Fruit fly (Drosophila melanogaster) whole organism, embryonic: Measurements from ENCODE around the gene CG9270.

Experiments used
- ATbp ChIP-seq: fragments of 200-800 bp; sonication (Bioruptor generic); optimal IDR thresholded peaks from 2 replicates; lab custom pipeline; 2017; ENCODE audit warnings: missing biosample characterization, mild to moderate bottlenecking, missing genetic modification characterization, missing genetic modification reagents
- Abd-B ChIP-seq: fragments of 200-800 bp; sonication (Bioruptor generic); optimal IDR thresholded peaks from 2 replicates; lab custom pipeline; 2018; ENCODE audit warnings: missing biosample characterization, mild to moderate bottlenecking, missing genetic modification characterization, moderate library complexity
- Aef1 ChIP-seq: fragments of 200-800 bp; sonication (Bioruptor generic); IDR thresholded peaks from 3 replicates; pipeline ENCODE4 v1.3.6; 2022; ENCODE audit warnings: missing biosample characterization, missing genetic modification characterization
- Awh ChIP-seq: fragments of 200-800 bp; sonication (Bioruptor generic); IDR thresholded peaks from 2 replicates; pipeline ENCODE4, ENCODE4 v1.3.6; 2022; ENCODE audit warnings: missing biosample characterization, missing genetic modification characterization
- B-H2 ChIP-seq: fragments of 200-800 bp; sonication (Bioruptor generic); optimal IDR thresholded peaks from 2 replicates; lab custom pipeline; 2018; ENCODE audit warnings: missing biosample characterization, mild to moderate bottlenecking, missing genetic modification characterization
- CG10462 ChIP-seq: fragments of 200-800 bp; sonication (Bioruptor generic); optimal IDR thresholded peaks from 2 replicates; lab custom pipeline; 2016; ENCODE audit warnings: missing biosample characterization, missing genetic modification characterization
- CG10565 ChIP-seq: fragments of 200-800 bp; sonication (Bioruptor generic); optimal IDR thresholded peaks from 3 replicates; lab custom pipeline; 2016; ENCODE audit warnings: missing biosample characterization, mild to moderate bottlenecking, missing genetic modification characterization
- CG11560 ChIP-seq: fragments of 200-800 bp; sonication (Bioruptor generic); IDR thresholded peaks from 3 replicates; pipeline ENCODE4 v1.3.6; 2022; ENCODE audit warnings: missing biosample characterization, missing genetic modification characterization
- CG1233 ChIP-seq: fragments of 200-800 bp; sonication (Bioruptor generic); optimal IDR thresholded peaks from 4 replicates; lab custom pipeline; 2018; ENCODE audit warnings: missing biosample characterization, mild to moderate bottlenecking, missing genetic modification characterization
- CG13123 ChIP-seq: fragments of 200-800 bp; sonication (Bioruptor generic); optimal IDR thresholded peaks from 2 replicates; lab custom pipeline; 2016; ENCODE audit warnings: missing biosample characterization, missing genetic modification characterization
- CG14667 ChIP-seq: fragments of 200-800 bp; sonication (Bioruptor generic); IDR thresholded peaks from 2 replicates; pipeline ENCODE4 v1.3.6; 2022; ENCODE audit warnings: missing biosample characterization, missing genetic modification characterization
- CG15269 ChIP-seq: fragments of 200-800 bp; sonication (Bioruptor generic); optimal IDR thresholded peaks from 2 replicates; lab custom pipeline; 2018; ENCODE audit warnings: missing biosample characterization, mild to moderate bottlenecking, missing genetic modification characterization, moderate library complexity
- CG1529 ChIP-seq: fragments of 200-800 bp; sonication (Bioruptor generic); optimal IDR thresholded peaks from 3 replicates; lab custom pipeline; 2018; ENCODE audit warnings: missing biosample characterization, missing genetic modification characterization
- CG16779 ChIP-seq: fragments of 200-800 bp; sonication (Bioruptor generic); IDR thresholded peaks from 2 replicates; pipeline ENCODE4 v1.3.6; 2022; ENCODE audit warnings: missing biosample characterization, missing genetic modification characterization
- CG17568 ChIP-seq: fragments of 200-800 bp; sonication (Bioruptor generic); optimal IDR thresholded peaks from 2 replicates; lab custom pipeline; 2018; ENCODE audit warnings: missing biosample characterization, mild to moderate bottlenecking, missing genetic modification characterization, moderate library complexity
- CG1832 ChIP-seq: fragments of 200-800 bp; sonication (Bioruptor generic); optimal IDR thresholded peaks from 2 replicates; lab custom pipeline; 2017; ENCODE audit warnings: missing biosample characterization, mild to moderate bottlenecking, missing genetic modification characterization, inconsistent platforms
- CG2116 ChIP-seq: fragments of 200-800 bp; sonication (Bioruptor generic); optimal IDR thresholded peaks from 3 replicates; lab custom pipeline; 2018; ENCODE audit warnings: missing biosample characterization, mild to moderate bottlenecking, missing genetic modification characterization
- CG30020 ChIP-seq: fragments of 200-800 bp; optimal IDR thresholded peaks from 2 replicates; lab custom pipeline; 2019; ENCODE audit warnings: missing biosample characterization, mild to moderate bottlenecking, missing genetic modification characterization, moderate library complexity
- CG32767 ChIP-seq: fragments of 200-800 bp; sonication (Bioruptor generic); IDR thresholded peaks from 2 replicates; pipeline ENCODE4 v1.3.6; 2022; ENCODE audit warnings: missing biosample characterization, missing genetic modification characterization
- CG4328 ChIP-seq: fragments of 200-800 bp; sonication (Bioruptor generic); optimal IDR thresholded peaks from 3 replicates; lab custom pipeline; 2017; ENCODE audit warnings: missing biosample characterization, missing genetic modification reagents, missing genetic modification characterization
- CG5245 ChIP-seq: fragments of 200-800 bp; sonication (Bioruptor generic); optimal IDR thresholded peaks from 3 replicates; lab custom pipeline; 2016; ENCODE audit warnings: missing biosample characterization, missing genetic modification characterization
- CG6813 ChIP-seq: fragments of 200-800 bp; sonication (Bioruptor generic); optimal IDR thresholded peaks from 2 replicates; lab custom pipeline; 2017; ENCODE audit warnings: missing biosample characterization, missing genetic modification characterization, mild to moderate bottlenecking, moderate library complexity, missing genetic modification reagents
- CG7839 ChIP-seq: fragments of 200-800 bp; sonication (Bioruptor generic); optimal IDR thresholded peaks from 3 replicates; lab custom pipeline; 2018; ENCODE audit warnings: missing biosample characterization, mild to moderate bottlenecking, missing genetic modification characterization, moderate library complexity
- CG8388 ChIP-seq: fragments of 200-800 bp; sonication (Bioruptor generic); optimal IDR thresholded peaks from 2 replicates; lab custom pipeline; 2019; ENCODE audit warnings: missing biosample characterization, mild to moderate bottlenecking, missing genetic modification characterization, moderate library complexity
- CG9817 ChIP-seq: fragments of 200-800 bp; sonication (Bioruptor generic); optimal IDR thresholded peaks from 2 replicates; lab custom pipeline; 2018; ENCODE audit warnings: missing biosample characterization, mild to moderate bottlenecking, missing genetic modification characterization, moderate library complexity
- E2f2 ChIP-seq: fragments of 200-800 bp; sonication (Bioruptor generic); IDR thresholded peaks from 2 replicates; pipeline ENCODE4 v1.3.6; 2022; ENCODE audit warnings: missing biosample characterization, missing genetic modification characterization
- HmgZ ChIP-seq: fragments of 200-800 bp; sonication (Bioruptor generic); optimal IDR thresholded peaks from 2 replicates; lab custom pipeline; 2018; ENCODE audit warnings: missing biosample characterization, mild to moderate bottlenecking, missing genetic modification characterization
- NC2β ChIP-seq: fragments of 200-800 bp; sonication (Bioruptor generic); optimal IDR thresholded peaks from 2 replicates; lab custom pipeline; 2016; ENCODE audit warnings: missing biosample characterization, missing genetic modification characterization
- Nf-YC ChIP-seq: fragments of 200-800 bp; optimal IDR thresholded peaks from 3 replicates; lab custom pipeline; 2019; ENCODE audit warnings: missing biosample characterization, mild to moderate bottlenecking, missing genetic modification characterization, moderate library complexity
- PHDP ChIP-seq: fragments of 200-800 bp; sonication (Bioruptor generic); optimal IDR thresholded peaks from 3 replicates; lab custom pipeline; 2018; ENCODE audit warnings: missing biosample characterization, mild to moderate bottlenecking, missing genetic modification characterization, moderate library complexity
- Sry-δ ChIP-seq: fragments of 200-800 bp; sonication (Bioruptor generic); optimal IDR thresholded peaks from 2 replicates; lab custom pipeline; 2016; ENCODE audit warnings: missing biosample characterization, missing genetic modification characterization
- Usf ChIP-seq: fragments of 200-800 bp; sonication (Bioruptor generic); optimal IDR thresholded peaks from 2 replicates; lab custom pipeline; 2017; ENCODE audit warnings: missing genotype, missing biosample characterization, missing genetic modification characterization
- abd-A ChIP-seq: fragments of 200-800 bp; sonication (Bioruptor generic); optimal IDR thresholded peaks from 3 replicates; lab custom pipeline; 2019; ENCODE audit warnings: missing biosample characterization, mild to moderate bottlenecking, missing genetic modification characterization, moderate library complexity
- ac ChIP-seq: fragments of 200-800 bp; sonication (Bioruptor generic); optimal IDR thresholded peaks from 3 replicates; lab custom pipeline; 2017; ENCODE audit warnings: missing biosample characterization, mild to moderate bottlenecking, missing genetic modification characterization
- cg ChIP-seq: fragments of 200-800 bp; sonication (Bioruptor generic); optimal IDR thresholded peaks from 3 replicates; lab custom pipeline; 2019; ENCODE audit warnings: missing biosample characterization, mild to moderate bottlenecking, missing genetic modification characterization, moderate library complexity
- exex ChIP-seq: fragments of 200-800 bp; sonication (Bioruptor generic); optimal IDR thresholded peaks from 4 replicates; lab custom pipeline; 2018; ENCODE audit warnings: missing biosample characterization, mild to moderate bottlenecking, missing genetic modification characterization, moderate library complexity
- gce ChIP-seq: fragments of 200-800 bp; sonication (Bioruptor generic); IDR thresholded peaks from 3 replicates; pipeline ENCODE4 v1.3.6; 2022; ENCODE audit warnings: missing biosample characterization, missing genetic modification characterization
- gsb-n ChIP-seq: fragments of 200-800 bp; sonication (Bioruptor generic); optimal IDR thresholded peaks from 3 replicates; lab custom pipeline; 2018; ENCODE audit warnings: missing biosample characterization, mild to moderate bottlenecking, missing genetic modification characterization
- gt ChIP-seq: fragments of 200-800 bp; sonication (Bioruptor generic); IDR thresholded peaks from 2 replicates; pipeline ENCODE4 v1.3.6; 2022; ENCODE audit warnings: missing biosample characterization, missing genetic modification characterization
- ind ChIP-seq: fragments of 200-800 bp; sonication (Bioruptor generic); optimal IDR thresholded peaks from 3 replicates; lab custom pipeline; 2016; ENCODE audit warnings: missing biosample characterization, missing genetic modification characterization
- kah ChIP-seq: fragments of 200-800 bp; sonication (Bioruptor generic); optimal IDR thresholded peaks from 2 replicates; lab custom pipeline; 2018; ENCODE audit warnings: missing biosample characterization, mild to moderate bottlenecking, missing genetic modification characterization
- mirr ChIP-seq: fragments of 200-800 bp; sonication (Bioruptor generic); optimal IDR thresholded peaks from 3 replicates; lab custom pipeline; 2018; ENCODE audit warnings: missing biosample characterization, mild to moderate bottlenecking, missing genetic modification characterization
- mld ChIP-seq: fragments of 200-800 bp; sonication (Bioruptor generic); IDR thresholded peaks from 3 replicates; pipeline ENCODE4 v1.3.6; 2022; ENCODE audit warnings: missing biosample characterization, missing genetic modification characterization; ENCODE audit not compliant: partially characterized antibody
- pnt ChIP-seq: fragments of 200-800 bp; sonication (Bioruptor generic); optimal IDR thresholded peaks from 3 replicates; lab custom pipeline; 2016; ENCODE audit warnings: missing biosample characterization, missing genetic modification characterization
- prd ChIP-seq, 3 experiments: fragments of >200 bp in 2 of 3; fragments of 200-800 bp in 1 of 3; sonication (Bioruptor generic) in 1 of 3; optimal IDR thresholded peaks in 2 of 3; IDR thresholded peaks in 1 of 3; 2 replicates in 2 of 3; 3 replicates in 1 of 3; pipeline versions ENCODE4 v1.3.6 to Lab custom; 2017 to 2022; ENCODE audit warnings: missing biosample characterization in 1 of 3, missing genetic modification characterization in 1 of 3
- ro ChIP-seq: fragments of 200-800 bp; sonication (Bioruptor generic); IDR thresholded peaks from 2 replicates; pipeline ENCODE4 v1.3.6; 2022; ENCODE audit warnings: missing biosample characterization, missing genetic modification characterization
- twi ChIP-seq: fragments of 200-800 bp; optimal IDR thresholded peaks from 2 replicates; lab custom pipeline; 2019; ENCODE audit warnings: missing biosample characterization, mild to moderate bottlenecking, missing genetic modification characterization, moderate library complexity
- vnd ChIP-seq: fragments of 200-800 bp; sonication (Bioruptor generic); IDR thresholded peaks from 3 replicates; pipeline ENCODE4 v1.3.6; 2022; ENCODE audit warnings: missing biosample characterization, missing genetic modification characterization; ENCODE audit not compliant: partially characterized antibody
- zfh1 ChIP-seq: fragments of 200-800 bp; sonication (Bioruptor generic); IDR thresholded peaks from 3 replicates; pipeline ENCODE4 v1.3.6; 2022; ENCODE audit warnings: missing biosample characterization, missing genetic modification characterization

CG9270 gene

DNA sequence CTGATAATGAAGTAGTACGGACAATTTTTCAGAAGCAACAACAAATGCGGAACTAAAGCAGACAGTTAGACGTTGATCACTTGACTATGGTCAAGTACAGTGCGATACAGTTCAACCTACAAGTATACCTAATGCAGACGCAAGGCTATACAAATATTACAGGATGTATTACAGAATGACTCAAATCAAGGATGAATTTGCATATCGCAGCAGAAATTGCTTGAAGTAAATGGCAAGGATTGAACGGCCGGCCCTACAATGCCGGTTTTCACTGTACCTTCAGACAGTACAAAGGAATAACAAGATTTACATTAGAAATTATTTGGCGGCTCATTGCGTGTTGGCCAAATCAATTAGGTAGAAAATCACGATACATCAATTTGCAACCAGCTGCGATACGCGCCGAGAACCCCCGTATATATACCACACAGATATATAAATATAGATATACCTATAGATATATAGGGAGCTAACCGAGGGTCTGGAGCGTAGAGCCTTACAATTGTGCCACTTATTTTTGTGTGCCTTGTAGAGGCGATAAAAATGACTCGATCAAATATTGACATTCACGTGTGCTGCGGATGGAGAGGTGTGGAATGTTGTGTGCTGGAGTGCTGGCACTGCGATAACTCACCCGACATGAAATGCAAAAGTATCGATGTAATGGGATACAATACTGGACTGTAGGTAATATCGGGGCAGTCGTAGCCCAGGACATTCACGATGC, 52.4 kb downstream of the CG9270 start (continued):
- TF ChIP-seq CG11560 (tag; lab: Robert Waterston, UW) = peak; percentile 62; the same call in 1 of the 3 replicates
- TF ChIP-seq ac (GFP tag; lab: Kevin White, UChicago) = no peak
- peak; percentile 45 for TF ChIP-seq ATbp (GFP tag; lab: Kevin White, UChicago)
- no peak for TF ChIP-seq CG14667
- no peak for TF ChIP-seq prd (optimal IDR thresholded peaks at IDR 0.05; lab: Kevin White, UChicago)
- TF ChIP-seq prd (GFP tag; IDR thresholded peaks at IDR 0.05; lab: Robert Waterston, UW) = peak; percentile 74
- peak; percentile 32; the same call in 1 of the 2 replicates for TF ChIP-seq Awh (GFP tag; lab: Robert Waterston, UW)
- no peak for TF ChIP-seq gt (GFP tag; lab: Robert Waterston, UW)
- TF ChIP-seq CG10565 = no peak
- no peak for TF ChIP-seq cg (GFP tag; lab: Kevin White, UChicago)
- no peak for TF ChIP-seq Nf-YC (tag; lab: Kevin White, UChicago)
- peak; percentile 26 for TF ChIP-seq exex (tag; lab: Kevin White, UChicago)
- TF ChIP-seq CG1832 (GFP tag; lab: Kevin White, UChicago) = no peak
- no peak for TF ChIP-seq abd-A (tag; lab: Kevin White, UChicago)
- TF ChIP-seq E2f2 (GFP tag; lab: Robert Waterston, UW) = 0 out of 2 replicates have a peak, but pooled peaks have one; percentile 29
- no peak for TF ChIP-seq CG5245 (GFP tag; lab: Kevin White, UChicago)
- peak; percentile 18 for TF ChIP-seq CG8388 (GFP tag; lab: Kevin White, UChicago)
- peak; percentile 61; the same call in 1 of the 2 replicates for TF ChIP-seq CG16779 (GFP tag; lab: Robert Waterston, UW)
- no peak for TF ChIP-seq CG4328 (GFP tag; lab: Kevin White, UChicago)
- TF ChIP-seq twi (tag; lab: Kevin White, UChicago) = no peak
- no peak for TF ChIP-seq mld (GFP tag; lab: Robert Waterston, UW)
- TF ChIP-seq CG6813 (GFP tag; lab: Kevin White, UChicago) = peak; percentile 23
- no peak for TF ChIP-seq CG2116 (GFP tag; lab: Kevin White, UChicago)
- no peak for TF ChIP-seq vnd (GFP tag; lab: Robert Waterston, UW)
- TF ChIP-seq NC2β (GFP tag; lab: Kevin White, UChicago) = no peak
- no peak for TF ChIP-seq Abd-B
- TF ChIP-seq CG13123 (GFP tag; lab: Kevin White, UChicago) = no peak
- peak; percentile 20 for TF ChIP-seq Sry-δ (GFP tag; lab: Kevin White, UChicago)
- 0 out of 2 replicates have a peak, but pooled peaks have one; percentile 12 for TF ChIP-seq ro
- no peak for TF ChIP-seq Usf
- peak; percentile 65 for TF ChIP-seq CG7839 (tag; lab: Kevin White, UChicago)
- no peak for TF ChIP-seq gce (GFP tag; lab: Robert Waterston, UW)
- no peak for TF ChIP-seq CG17568 (GFP tag; lab: Kevin White, UChicago)
- TF ChIP-seq CG30020 (tag; lab: Kevin White, UChicago) = no peak
- TF ChIP-seq ind (GFP tag; lab: Kevin White, UChicago) = peak; percentile 63
- no peak for TF ChIP-seq kah (GFP tag; lab: Kevin White, UChicago)
- TF ChIP-seq B-H2 = no peak
- peak; percentile 54 for TF ChIP-seq CG15269 (tag; lab: Kevin White, UChicago)
- peak; percentile 54; the same call in 2 of the 3 replicates for TF ChIP-seq Aef1
- no peak for TF ChIP-seq mirr (GFP tag; lab: Kevin White, UChicago)
- TF ChIP-seq CG1233 (GFP tag; lab: Kevin White, UChicago) = no peak
- no peak for TF ChIP-seq gsb-n
- no peak for TF ChIP-seq CG1529 (GFP tag; lab: Kevin White, UChicago)
- no peak for TF ChIP-seq CG10462 (GFP tag; lab: Kevin White, UChicago)
- TF ChIP-seq PHDP (tag; lab: Kevin White, UChicago) = peak; percentile 39
- no peak for TF ChIP-seq CG32767
- TF ChIP-seq pnt = peak; percentile 15
- peak; percentile 52; the same call in 1 of the 3 replicates for TF ChIP-seq zfh1
- TF ChIP-seq CG9817 (tag; lab: Kevin White, UChicago) = peak; percentile 51
- TF ChIP-seq HmgZ (tag; lab: Kevin White, UChicago) = no peak
